Worm (Caenorhabditis elegans): ENCODE results near the gene nlp-69.

DNA sequence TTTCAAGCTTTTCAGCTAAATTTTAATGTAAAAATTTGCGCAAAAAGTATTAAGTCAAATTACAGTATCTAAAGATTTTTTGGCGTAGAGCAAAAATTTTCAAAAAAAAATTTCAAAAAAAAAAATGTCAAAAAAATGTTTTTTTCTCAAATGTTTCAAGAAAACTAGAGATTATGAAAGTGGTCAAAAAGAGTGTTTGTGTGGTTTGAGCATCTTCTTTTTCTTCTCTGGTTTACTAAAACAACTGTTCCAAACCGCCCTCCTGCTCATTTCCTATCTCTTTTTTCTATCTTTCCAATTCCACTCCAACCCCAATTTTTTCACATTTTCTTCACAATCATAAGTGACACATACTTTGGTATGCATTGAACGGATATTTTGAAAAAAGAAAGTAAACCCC lies 47.5 kb upstream of the nlp-69 start, which contains the start of gene Y113G7A.12:
- TF ChIP-seq dao-5 (tag; optimal IDR thresholded peaks at IDR 0.05) (no peak), W03F9.2 (tag; optimal IDR thresholded peaks at IDR 0.05) (no peak)

Measured in whole organism, L4/young adult.